Worm (Caenorhabditis elegans) whole organism, L4 larva: ENCODE measurements around the gene R10H10.4.

Experiments
- D1046.2 ChIP-seq: fragments of 200-800 bp; sonication (Bioruptor generic); IDR thresholded peaks from 2 replicates; pipeline ENCODE4 v1.3.6; 2022; ENCODE audit warnings: missing genetic modification characterization, missing compliant biosample characterization
- F10B5.3 ChIP-seq: sonication (generic microtip); optimal IDR thresholded peaks from 2 replicates; lab custom pipeline; 2016; ENCODE audit warnings: mild to moderate bottlenecking, missing genetic modification characterization, missing compliant biosample characterization
- F44E2.7 ChIP-seq: fragments of 200-800 bp; sonication (Bioruptor generic); IDR thresholded peaks from 2 replicates; pipeline ENCODE4 v2.1.2; 2022; ENCODE audit warnings: missing genetic modification characterization, missing compliant biosample characterization
- T20F7.1 ChIP-seq: fragments of 200-800 bp; sonication (Bioruptor generic); optimal IDR thresholded peaks from 2 replicates; lab custom pipeline; 2018; ENCODE audit warnings: mild to moderate bottlenecking, missing genetic modification characterization, missing compliant biosample characterization
- T26A8.4 ChIP-seq: fragments of 200-800 bp; sonication (Bioruptor generic); IDR thresholded peaks from 2 replicates; pipeline ENCODE4 v1.3.6; 2022; ENCODE audit warnings: missing genetic modification characterization, missing compliant biosample characterization
- aly-2 ChIP-seq: sonication (generic microtip); optimal IDR thresholded peaks from 2 replicates; lab custom pipeline; 2018; ENCODE audit warnings: missing biosample characterization, missing genetic modification characterization
- ama-1 ChIP-seq: fragments of 150-350 bp; optimal IDR thresholded peaks from 2 replicates; lab custom pipeline; 2014; ENCODE audit warnings: inconsistent platforms, mixed read lengths
- arid-1 ChIP-seq: fragments of 200-800 bp; sonication (Bioruptor generic); conservative IDR thresholded peaks from 2 replicates; pipeline ENCODE4 v1.3.6; 2022; ENCODE audit warnings: missing genetic modification reagents, missing genetic modification characterization, missing compliant biosample characterization
- attf-4 ChIP-seq: sonication (generic microtip); optimal IDR thresholded peaks from 3 replicates; lab custom pipeline; 2017; ENCODE audit warnings: missing biosample characterization, missing genetic modification characterization
- ceh-28 ChIP-seq: fragments of 150-350 bp; optimal IDR thresholded peaks from 2 replicates; lab custom pipeline; 2014; ENCODE audit warnings: missing biosample characterization, missing genetic modification reagents, missing genetic modification characterization
- ceh-32 ChIP-seq: sonication (generic microtip); optimal IDR thresholded peaks from 2 replicates; lab custom pipeline; 2016; ENCODE audit warnings: mild to moderate bottlenecking, missing genetic modification characterization, missing compliant biosample characterization; ENCODE audit not compliant: poor library complexity
- cey-2 ChIP-seq: sonication (generic microtip); optimal IDR thresholded peaks from 3 replicates; lab custom pipeline; 2017; ENCODE audit warnings: missing genetic modification characterization, mild to moderate bottlenecking, missing compliant biosample characterization, antibody characterized with exemption, borderline replicate concordance; ENCODE audit not compliant: insufficient read depth
- daf-16 ChIP-seq, 3 experiments: sonication (generic microtip); optimal IDR thresholded peaks; 2 replicates each; lab custom pipeline; 2016 to 2017; ENCODE audit warnings: missing genetic modification characterization in 3 of 3, missing genetic modification reagents in 3 of 3, mild to moderate bottlenecking in 2 of 3, missing compliant biosample characterization in 2 of 3, missing biosample characterization in 1 of 3, moderate library complexity in 1 of 3
- daf-8 ChIP-seq: fragments of 200-800 bp; sonication (Bioruptor generic); IDR thresholded peaks from 2 replicates; pipeline ENCODE4 v1.3.6; 2022; ENCODE audit warnings: missing genetic modification characterization, missing compliant biosample characterization
- dmd-8 ChIP-seq: fragments of 200-800 bp; sonication (Bioruptor generic); IDR thresholded peaks from 2 replicates; pipeline ENCODE4 v1.3.6; 2022; ENCODE audit warnings: missing genetic modification characterization, missing compliant biosample characterization
- dpl-1 ChIP-seq: fragments of 150-350 bp; optimal IDR thresholded peaks from 2 replicates; lab custom pipeline; 2014; ENCODE audit warnings: missing biosample characterization, missing genetic modification reagents, missing genetic modification characterization
- dve-1 ChIP-seq: sonication (generic microtip); optimal IDR thresholded peaks from 2 replicates; lab custom pipeline; 2017; ENCODE audit warnings: antibody characterized with exemption, mild to moderate bottlenecking, missing genetic modification characterization, missing compliant biosample characterization; ENCODE audit not compliant: insufficient read depth
- egl-43 ChIP-seq: fragments of 200-800 bp; sonication (Bioruptor generic); IDR thresholded peaks from 2 replicates; pipeline ENCODE4 v1.3.6; 2022; ENCODE audit warnings: missing genetic modification reagents, missing genetic modification characterization, missing compliant biosample characterization
- fos-1 ChIP-seq: fragments of 150-350 bp; optimal IDR thresholded peaks from 2 replicates; lab custom pipeline; 2014; ENCODE audit warnings: missing biosample characterization, missing genetic modification characterization
- hlh-30 ChIP-seq: sonication (generic microtip); optimal IDR thresholded peaks from 2 replicates; lab custom pipeline; 2017; ENCODE audit warnings: antibody characterized with exemption, mild to moderate bottlenecking, missing genetic modification characterization, missing compliant biosample characterization; ENCODE audit not compliant: insufficient read depth
- hmg-1.1 ChIP-seq: fragments of 200-800 bp; sonication (Bioruptor generic); IDR thresholded peaks from 2 replicates; pipeline ENCODE4 v1.3.6; 2022; ENCODE audit warnings: missing genetic modification reagents, missing genetic modification characterization, missing compliant biosample characterization
- jun-1 ChIP-seq: fragments of 150-350 bp; optimal IDR thresholded peaks from 2 replicates; lab custom pipeline; 2014; ENCODE audit warnings: missing biosample characterization, missing genetic modification reagents, missing genetic modification characterization
- lim-7 ChIP-seq: fragments of 200-800 bp; sonication (Bioruptor generic); IDR thresholded peaks from 2 replicates; pipeline ENCODE4 v1.3.6; 2022; ENCODE audit warnings: missing genetic modification characterization, missing compliant biosample characterization
- lin-15B ChIP-seq: fragments of 150-350 bp; sonication (generic microtip); optimal IDR thresholded peaks from 3 replicates; lab custom pipeline; 2014; ENCODE audit warnings: missing biosample characterization, missing genetic modification characterization
- lin-38 ChIP-seq: fragments of 200-800 bp; sonication (Bioruptor generic); IDR thresholded peaks from 2 replicates; pipeline ENCODE4 v1.3.6; 2022; ENCODE audit warnings: missing genetic modification reagents, missing genetic modification characterization, missing compliant biosample characterization
- lir-3 ChIP-seq: sonication (generic microtip); optimal IDR thresholded peaks from 2 replicates; lab custom pipeline; 2016; ENCODE audit warnings: mild to moderate bottlenecking, missing genetic modification characterization, missing compliant biosample characterization
- lsy-2 ChIP-seq, 2 experiments: fragments of 150-350 bp in 1 of 2; sonication (generic microtip) in 1 of 2; optimal IDR thresholded peaks; 2 replicates each; lab custom pipeline; 2014 to 2017; ENCODE audit warnings: missing biosample characterization in 2 of 2, missing genetic modification characterization in 2 of 2
- mep-1 ChIP-seq: fragments of 150-350 bp; sonication (generic microtip); optimal IDR thresholded peaks from 3 replicates; lab custom pipeline; 2014; ENCODE audit warnings: missing biosample characterization, missing genetic modification characterization
- mes-2 ChIP-seq: sonication (generic microtip); optimal IDR thresholded peaks from 2 replicates; lab custom pipeline; 2016; ENCODE audit warnings: missing genotype, mild to moderate bottlenecking, missing genetic modification characterization, missing compliant biosample characterization; ENCODE audit not compliant: poor library complexity, severe bottlenecking
- mxl-2 ChIP-seq: fragments of 200-800 bp; sonication (Bioruptor generic); conservative IDR thresholded peaks from 2 replicates; pipeline ENCODE4 v1.3.6; 2022; ENCODE audit warnings: missing genetic modification reagents, missing genetic modification characterization, missing compliant biosample characterization
- nhr-102 ChIP-seq: sonication (generic microtip); optimal IDR thresholded peaks from 2 replicates; lab custom pipeline; 2016; ENCODE audit warnings: mild to moderate bottlenecking, missing genetic modification characterization, moderate library complexity, missing compliant biosample characterization
- rbr-2 ChIP-seq: sonication (generic microtip); optimal IDR thresholded peaks from 2 replicates; lab custom pipeline; 2016; ENCODE audit warnings: missing genotype, missing genetic modification characterization, missing compliant biosample characterization
- sdz-12 ChIP-seq: fragments of 200-800 bp; sonication (Bioruptor generic); optimal IDR thresholded peaks from 2 replicates; lab custom pipeline; 2018; ENCODE audit warnings: mild to moderate bottlenecking, missing genetic modification characterization, missing compliant biosample characterization
- snpc-1.2 ChIP-seq: fragments of 200-800 bp; sonication (Bioruptor generic); IDR thresholded peaks from 2 replicates; pipeline ENCODE4 v1.3.6; 2022; ENCODE audit warnings: missing genetic modification reagents, missing genetic modification characterization, missing compliant biosample characterization
- snpc-4 ChIP-seq: fragments of 150-350 bp; optimal IDR thresholded peaks from 2 replicates; lab custom pipeline; 2014; ENCODE audit warnings: missing biosample characterization, missing genetic modification characterization
- spr-3 ChIP-seq: fragments of 200-800 bp; sonication (Bioruptor generic); optimal IDR thresholded peaks from 2 replicates; lab custom pipeline; 2018; ENCODE audit warnings: mild to moderate bottlenecking, missing genetic modification characterization, missing compliant biosample characterization
- tra-1 ChIP-seq: fragments of 200-800 bp; sonication (Bioruptor generic); IDR thresholded peaks from 2 replicates; pipeline ENCODE4 v1.3.6; 2022; ENCODE audit warnings: missing genetic modification reagents, missing genetic modification characterization, missing compliant biosample characterization
- unc-130 ChIP-seq: sonication (generic microtip); optimal IDR thresholded peaks from 2 replicates; lab custom pipeline; 2016; ENCODE audit warnings: missing genetic modification reagents, missing genetic modification characterization, missing compliant biosample characterization
- unc-39 ChIP-seq: sonication (generic microtip); optimal IDR thresholded peaks from 2 replicates; lab custom pipeline; 2017; ENCODE audit warnings: missing biosample characterization, missing genetic modification characterization
- unc-62 ChIP-seq, 3 experiments: fragments of 150-350 bp in 1 of 3; sonication (generic microtip); optimal IDR thresholded peaks in 2 of 3; peaks in 1 of 3; 1 replicate in 1 of 3; 2 replicates in 2 of 3; lab custom pipeline; 2014 to 2017; ENCODE audit warnings: missing biosample characterization in 3 of 3, missing genetic modification characterization in 3 of 3, missing genetic modification reagents in 3 of 3, missing genotype in 1 of 3

Gene R10H10.4

DNA sequence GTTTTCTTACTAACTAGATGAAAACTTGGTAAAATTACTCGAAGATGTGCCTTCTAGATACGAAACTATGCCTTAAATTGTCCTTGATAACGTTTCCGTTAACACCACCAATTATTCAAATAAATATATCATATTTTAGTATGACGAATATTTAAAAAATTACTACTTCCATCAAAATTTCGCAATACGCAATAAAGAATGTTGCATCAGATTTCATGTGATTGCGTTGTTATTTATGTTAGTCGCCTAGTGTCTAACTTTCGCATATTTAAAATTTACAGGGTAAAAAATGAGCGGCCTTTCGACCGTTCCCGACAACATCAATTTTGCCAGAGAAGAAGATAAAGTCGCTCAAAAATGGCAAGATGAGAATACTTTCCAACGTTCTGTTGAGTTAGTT, 26.4 kb downstream of the R10H10.4 start, which contains the start of gene iars-1:
Gene iars-1 (plus strand): TSS at position 276 of the 400 bp plus-strand sequence.
- no peak for TF ChIP-seq F44E2.7 (GFP tag; lab: Robert Waterston, UW)
- no peak for TF ChIP-seq D1046.2 (GFP tag; lab: Robert Waterston, UW)
- TF ChIP-seq, all 104 proteins: peak for 0

DNA sequence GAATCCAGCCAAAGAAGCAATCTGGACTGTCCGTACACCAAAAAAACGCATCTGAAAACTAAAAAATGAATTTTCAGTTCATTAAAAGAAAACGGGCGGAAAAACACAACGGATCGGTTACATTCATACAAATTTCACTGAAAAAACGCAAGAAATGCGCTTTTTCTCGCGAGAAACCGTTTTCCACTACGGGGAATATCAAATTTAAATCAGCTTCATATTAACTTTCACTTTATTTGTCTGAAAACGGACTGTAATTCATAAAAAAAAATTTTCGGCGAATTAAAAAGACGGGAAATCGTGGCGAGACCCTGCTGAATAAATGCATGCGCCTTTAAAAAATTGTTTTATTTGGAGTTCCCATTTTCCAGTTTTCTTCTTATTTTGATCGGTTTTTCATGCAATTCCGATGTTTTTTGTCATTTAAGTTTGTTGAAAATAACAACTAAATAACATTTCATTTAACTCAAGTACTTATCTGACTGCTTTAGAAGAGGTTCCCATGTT, 27.0 kb downstream of the R10H10.4 start, which contains the start of gene pges-2:
Gene pges-2 (minus strand): TSS at position 51 of the 507 bp plus-strand sequence.
- TF ChIP-seq mep-1 (tag; lab: Kevin White, UChicago), result peak; percentile 22
- peak; percentile 22 for TF ChIP-seq mes-2 (tag; lab: Kevin White, UChicago)
- peak in 1 of 2 experiments; percentile 58 for TF ChIP-seq lsy-2 (tag; optimal IDR thresholded peaks at IDR 0.05; lab: Kevin White, UChicago)
- no peak for TF ChIP-seq daf-8 (GFP tag; lab: Robert Waterston, UW)
- TF ChIP-seq dpl-1 (GFP tag; lab: Kevin White, UChicago), result peak; percentile 47
- TF ChIP-seq dve-1 (tag; lab: Kevin White, UChicago), result peak; percentile 19
- TF ChIP-seq, all 104 proteins: peak for 5

DNA sequence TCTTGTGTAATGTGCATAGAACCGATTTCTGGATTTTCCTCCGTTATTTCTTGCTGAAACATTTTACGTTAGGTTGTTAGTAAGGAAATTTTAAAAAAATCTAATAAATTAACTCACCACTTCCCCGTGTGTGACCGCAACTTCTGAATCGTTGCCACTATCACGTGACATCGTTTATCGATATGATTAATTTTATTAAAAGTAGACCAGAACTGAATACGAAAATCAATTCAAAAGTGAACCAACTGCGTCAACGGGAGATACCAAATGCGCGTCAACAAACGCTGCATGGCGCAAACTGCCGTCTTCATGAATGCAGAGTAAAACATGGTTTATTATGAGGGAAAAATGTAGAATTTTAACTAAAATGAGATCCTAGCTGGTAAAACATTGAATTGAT, 28.7 kb downstream of the R10H10.4 start, which contains the start of gene sir-2.1:
Gene sir-2.1 (minus strand): TSS at position 212 of the 400 bp plus-strand sequence.
- TF ChIP-seq ama-1 (lab: Kevin White, UChicago) (peak; percentile 29), rbr-2 (tag; lab: Kevin White, UChicago) (peak; percentile 58), arid-1 (GFP tag; lab: Robert Waterston, UW) (no peak), T20F7.1 (peak; percentile 65), lin-15B (tag; lab: Kevin White, UChicago) (no peak), snpc-4 (tag; lab: Kevin White, UChicago) (no peak), F44E2.7 (GFP tag; lab: Robert Waterston, UW) (no peak), sdz-12 (no peak), nhr-102 (tag; lab: Kevin White, UChicago) (peak; percentile 23), mes-2 (tag; lab: Kevin White, UChicago) (peak; percentile 71), dve-1 (tag; lab: Kevin White, UChicago) (peak; percentile 58), ceh-32 (tag; lab: Kevin White, UChicago) (no peak), F10B5.3 (tag; lab: Kevin White, UChicago) (peak; percentile 57), egl-43 (no peak), snpc-1.2 (GFP tag; lab: Robert Waterston, UW) (no peak), spr-3 (GFP tag; lab: Kevin White, UChicago) (peak; percentile 5), unc-130 (GFP tag; lab: Kevin White, UChicago) (peak; percentile 30), ceh-28 (tag; lab: Kevin White, UChicago) (no peak), dpl-1 (GFP tag; lab: Kevin White, UChicago) (peak; percentile 52), lsy-2 (tag; optimal IDR thresholded peaks at IDR 0.05; lab: Kevin White, UChicago) (peak in 1 of 2 experiments; percentile 69), hlh-30 (tag; lab: Kevin White, UChicago) (peak; percentile 54), daf-16 (GFP tag; optimal IDR thresholded peaks at IDR 0.05; lab: Kevin White, UChicago) (no peak), daf-16 (tag; optimal IDR thresholded peaks at IDR 0.05; lab: Kevin White, UChicago) (peak; percentile 21), fos-1 (tag; lab: Kevin White, UChicago) (no peak), lim-7 (no peak), hmg-1.1 (peak; percentile 57; the same call in 1 of the 2 replicates), aly-2 (tag; lab: Kevin White, UChicago) (no peak), jun-1 (tag; lab: Kevin White, UChicago) (peak; percentile 21), D1046.2 (GFP tag; lab: Robert Waterston, UW) (no peak), mxl-2 (no peak), dmd-8 (GFP tag; lab: Robert Waterston, UW) (no peak), unc-39 (tag; lab: Kevin White, UChicago) (no peak), tra-1 (GFP tag; lab: Robert Waterston, UW) (no peak), T26A8.4 (GFP tag; lab: Robert Waterston, UW) (peak; percentile 26; the same call in 1 of the 2 replicates), attf-4 (tag; lab: Kevin White, UChicago) (no peak), unc-62 (GFP tag; optimal IDR thresholded peaks at IDR 0.05 in 1 of 2; lab: Kevin White, UChicago) (no peak), unc-62 (tag; optimal IDR thresholded peaks at IDR 0.05; lab: Kevin White, UChicago) (no peak), cey-2 (no peak), mep-1 (tag; lab: Kevin White, UChicago) (peak; percentile 50), lin-38 (peak; percentile 53), lir-3 (tag; lab: Kevin White, UChicago) (no peak)
